Worm (Caenorhabditis elegans) whole organism, mixed stage, embryonic: ENCODE measurements around the gene T28H11.7.

Source experiments
- bed-3 ChIP-seq: fragments of 200-800 bp; sonication (Bioruptor generic); optimal IDR thresholded peaks from 3 replicates; lab custom pipeline; 2018; ENCODE audit warnings: mild to moderate bottlenecking, missing genetic modification characterization, moderate library complexity, missing compliant biosample characterization
- ceh-39 ChIP-seq: fragments of 150-350 bp; optimal IDR thresholded peaks from 2 replicates; lab custom pipeline; 2014; ENCODE audit warnings: missing biosample characterization, missing genetic modification characterization
- ceh-43 ChIP-seq: fragments of 200-800 bp; sonication (Bioruptor generic); optimal IDR thresholded peaks from 2 replicates; lab custom pipeline; 2018; ENCODE audit warnings: mild to moderate bottlenecking, missing genetic modification characterization, moderate library complexity, missing compliant biosample characterization
- ces-1 ChIP-seq: fragments of 150-350 bp; optimal IDR thresholded peaks from 2 replicates; lab custom pipeline; 2014; ENCODE audit warnings: missing biosample characterization, missing genetic modification reagents, missing genetic modification characterization
- cnd-1 ChIP-seq: fragments of 200-800 bp; sonication (Bioruptor generic); optimal IDR thresholded peaks from 2 replicates; lab custom pipeline; 2018; ENCODE audit warnings: mild to moderate bottlenecking, missing genetic modification characterization, missing compliant biosample characterization
- elt-3 ChIP-seq: fragments of 150-350 bp; optimal IDR thresholded peaks from 2 replicates; lab custom pipeline; 2014; ENCODE audit warnings: missing biosample characterization, missing genetic modification characterization
- ham-2 ChIP-seq: fragments of 200-800 bp; sonication (Bioruptor generic); optimal IDR thresholded peaks from 2 replicates; lab custom pipeline; 2018; ENCODE audit warnings: mild to moderate bottlenecking, missing genetic modification characterization, missing compliant biosample characterization
- hlh-1 ChIP-seq: fragments of 150-350 bp; optimal IDR thresholded peaks from 2 replicates; lab custom pipeline; 2014; ENCODE audit warnings: missing biosample characterization, missing genetic modification reagents, missing genetic modification characterization
- lin-32 ChIP-seq: fragments of 200-800 bp; sonication (Bioruptor generic); optimal IDR thresholded peaks from 2 replicates; lab custom pipeline; 2018; ENCODE audit warnings: mild to moderate bottlenecking, missing genetic modification characterization, missing compliant biosample characterization
- lsy-2 ChIP-seq: fragments of 150-350 bp; optimal IDR thresholded peaks from 2 replicates; lab custom pipeline; 2014; ENCODE audit warnings: missing biosample characterization, missing genetic modification characterization
- mab-5 ChIP-seq: fragments of 150-350 bp; optimal IDR thresholded peaks from 2 replicates; lab custom pipeline; 2014; ENCODE audit warnings: missing biosample characterization, missing genetic modification characterization
- mep-1 ChIP-seq: fragments of 150-350 bp; optimal IDR thresholded peaks from 2 replicates; lab custom pipeline; 2017; ENCODE audit warnings: missing biosample characterization, missing genetic modification reagents, missing genetic modification characterization, inconsistent platforms
- nhr-76 ChIP-seq: sonication (generic microtip); optimal IDR thresholded peaks from 2 replicates; lab custom pipeline; 2017; ENCODE audit warnings: missing biosample characterization, missing genetic modification characterization
- pha-4 ChIP-seq: fragments of 150-350 bp; optimal IDR thresholded peaks from 2 replicates; lab custom pipeline; 2018; ENCODE audit warnings: missing biosample characterization, missing genetic modification reagents, missing genetic modification characterization
- sptf-1 ChIP-seq: sonication (generic microtip); optimal IDR thresholded peaks from 2 replicates; lab custom pipeline; 2017; ENCODE audit warnings: mild to moderate bottlenecking, missing genetic modification characterization, moderate library complexity, missing compliant biosample characterization
- unc-120 ChIP-seq: sonication (generic microtip); optimal IDR thresholded peaks from 2 replicates; lab custom pipeline; 2017; ENCODE audit warnings: missing genetic modification characterization, missing compliant biosample characterization; ENCODE audit not compliant: poor library complexity, severe bottlenecking
- unc-39 ChIP-seq: fragments of 150-350 bp; optimal IDR thresholded peaks from 2 replicates; lab custom pipeline; 2014; ENCODE audit warnings: missing biosample characterization, missing genetic modification characterization
- unc-62 ChIP-seq: fragments of 150-350 bp; optimal IDR thresholded peaks from 2 replicates; lab custom pipeline; 2014; ENCODE audit warnings: missing biosample characterization, missing genetic modification reagents, missing genetic modification characterization
- ztf-11 ChIP-seq: fragments of 150-350 bp; optimal IDR thresholded peaks from 2 replicates; lab custom pipeline; 2014; ENCODE audit warnings: missing biosample characterization, missing genetic modification characterization

Gene T28H11.7

DNA sequence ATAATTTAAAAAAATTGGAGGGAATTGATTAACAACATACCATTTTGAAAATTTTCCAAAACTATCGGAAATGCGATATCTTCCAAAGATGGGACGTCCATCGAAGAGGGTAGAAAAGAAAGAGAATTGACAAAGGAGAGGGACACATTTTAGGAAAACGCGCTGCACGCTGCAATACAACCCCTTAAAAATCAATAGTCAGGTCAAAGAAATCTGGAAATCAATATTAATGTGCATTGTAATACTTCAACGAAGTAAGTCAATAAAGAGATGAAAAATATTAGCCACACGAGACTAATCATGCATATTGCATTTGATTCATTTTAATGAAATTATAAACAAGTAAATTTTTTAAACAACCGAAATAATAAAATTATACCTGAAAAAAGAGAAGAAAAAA lies 47.6 kb downstream of the T28H11.7 start, which contains the start of gene Y9C9A.13:
Gene Y9C9A.13, minus strand, starts transcription at position 101 of the 400 bp plus-strand sequence.
- TF ChIP-seq lin-32 (GFP tag; lab: Kevin White, UChicago) = no peak
- TF ChIP-seq sptf-1 (tag; lab: Kevin White, UChicago) = no peak
- no peak for TF ChIP-seq mab-5 (tag; lab: Kevin White, UChicago)
- no peak for TF ChIP-seq ham-2 (GFP tag; lab: Kevin White, UChicago)
- no peak for TF ChIP-seq unc-120 (tag; lab: Kevin White, UChicago)
- TF ChIP-seq cnd-1 (tag; lab: Kevin White, UChicago) = no peak
- no peak for TF ChIP-seq lsy-2 (tag; lab: Kevin White, UChicago)
- TF ChIP-seq ceh-43 (GFP tag; lab: Kevin White, UChicago) = no peak
- TF ChIP-seq pha-4 (tag; lab: Kevin White, UChicago) = no peak
- TF ChIP-seq ceh-39 (tag; lab: Kevin White, UChicago) = no peak
- no peak for TF ChIP-seq hlh-1
- no peak for TF ChIP-seq ces-1
- no peak for TF ChIP-seq elt-3
- TF ChIP-seq nhr-76 (tag; lab: Kevin White, UChicago) = no peak
- TF ChIP-seq mep-1 (tag; lab: Kevin White, UChicago) = no peak
- no peak for TF ChIP-seq unc-39 (tag; lab: Kevin White, UChicago)
- no peak for TF ChIP-seq bed-3 (GFP tag; lab: Kevin White, UChicago)
- TF ChIP-seq unc-62 (GFP tag; lab: Kevin White, UChicago) = no peak
- TF ChIP-seq ztf-11 (tag; lab: Kevin White, UChicago) = no peak
